Worm (Caenorhabditis elegans) whole organism, L1 larva: Measurements from ENCODE around the gene eor-2.
A peak's percentile ranks its signal among the peaks of the same experiment; 100 is the strongest.

Experiments
- C04F5.9 ChIP-seq: sonication (generic microtip); optimal IDR thresholded peaks from 2 replicates; lab custom pipeline; 2016; ENCODE audit warnings: missing genetic modification characterization, missing compliant biosample characterization
- C34B4.2 ChIP-seq: sonication (generic microtip); optimal IDR thresholded peaks from 2 replicates; lab custom pipeline; 2017; ENCODE audit warnings: mild to moderate bottlenecking, missing genetic modification characterization, missing compliant biosample characterization
- F16B12.6 ChIP-seq: fragments of 150-350 bp; optimal IDR thresholded peaks from 2 replicates; lab custom pipeline; 2014; ENCODE audit warnings: missing biosample characterization, missing genetic modification characterization
- Y116A8C.19 ChIP-seq: sonication (generic microtip); optimal IDR thresholded peaks from 2 replicates; lab custom pipeline; 2016; ENCODE audit warnings: missing compliant biosample characterization, missing genetic modification characterization, borderline replicate concordance
- aha-1 ChIP-seq: fragments of 150-350 bp; optimal IDR thresholded peaks from 2 replicates; lab custom pipeline; 2014; ENCODE audit warnings: missing biosample characterization, missing genetic modification characterization
- aly-2 ChIP-seq: fragments of 150-350 bp; optimal IDR thresholded peaks from 2 replicates; lab custom pipeline; 2014; ENCODE audit warnings: missing biosample characterization, missing genetic modification characterization
- ama-1 ChIP-seq: fragments of 150-350 bp; optimal IDR thresholded peaks from 2 replicates; lab custom pipeline; 2014
- ceh-63 ChIP-seq: fragments of 200-800 bp; sonication (Bioruptor generic); optimal IDR thresholded peaks from 2 replicates; lab custom pipeline; 2018; ENCODE audit warnings: mild to moderate bottlenecking, missing genetic modification characterization, missing compliant biosample characterization
- ceh-82 ChIP-seq, 3 experiments: fragments of 150-350 bp in 1 of 3; sonication (generic microtip) in 2 of 3; optimal IDR thresholded peaks; 2 replicates each; lab custom pipeline; 2014 to 2017; ENCODE audit warnings: missing biosample characterization in 3 of 3, missing genetic modification characterization in 3 of 3
- ceh-90 ChIP-seq: sonication (generic microtip); optimal IDR thresholded peaks from 2 replicates; lab custom pipeline; 2016; ENCODE audit warnings: missing genetic modification characterization, missing compliant biosample characterization
- dpl-1 ChIP-seq, 3 experiments: fragments of 150-350 bp in 2 of 3; sonication (generic microtip) in 1 of 3; optimal IDR thresholded peaks; 2 replicates each; lab custom pipeline; 2014 to 2017; ENCODE audit warnings: missing biosample characterization in 3 of 3, missing genetic modification characterization in 3 of 3, missing genetic modification reagents in 3 of 3
- efl-1 ChIP-seq, 4 experiments: fragments of 150-350 bp; optimal IDR thresholded peaks in 3 of 4; peaks in 1 of 4; 1 replicate in 1 of 4; 2 replicates in 3 of 4; lab custom pipeline; 2014; ENCODE audit warnings: missing biosample characterization in 2 of 4, missing genetic modification characterization in 2 of 4, missing genetic modification reagents in 2 of 4
- elt-3 ChIP-seq, 6 experiments: fragments of 150-350 bp in 1 of 6; sonication (generic microtip); optimal IDR thresholded peaks; 2 replicates each; lab custom pipeline; 2017 to 2018; ENCODE audit warnings: missing biosample characterization in 6 of 6, missing genetic modification characterization in 6 of 6, inconsistent platforms in 1 of 6
- ets-5 ChIP-seq: fragments of 200-800 bp; sonication (Bioruptor generic); IDR thresholded peaks from 2 replicates; pipeline ENCODE4 v1.3.6; 2022; ENCODE audit warnings: missing genetic modification characterization, missing compliant biosample characterization
- fkh-10 ChIP-seq: sonication (generic microtip); optimal IDR thresholded peaks from 2 replicates; lab custom pipeline; 2017; ENCODE audit warnings: missing biosample characterization, missing genetic modification reagents, missing genetic modification characterization
- fos-1 ChIP-seq: fragments of 150-350 bp; optimal IDR thresholded peaks from 2 replicates; lab custom pipeline; 2014; ENCODE audit warnings: missing biosample characterization, missing genetic modification characterization
- grh-1 ChIP-seq: fragments of 200-800 bp; sonication (Bioruptor generic); IDR thresholded peaks from 2 replicates; pipeline ENCODE4 v1.3.6; 2022; ENCODE audit warnings: missing genetic modification reagents, missing genetic modification characterization, missing compliant biosample characterization
- hlh-17 ChIP-seq: fragments of 200-800 bp; sonication (Bioruptor generic); optimal IDR thresholded peaks from 2 replicates; lab custom pipeline; 2018; ENCODE audit warnings: missing genetic modification characterization, mild to moderate bottlenecking, missing compliant biosample characterization, moderate library complexity, borderline replicate concordance
- irx-1 ChIP-seq: sonication (generic microtip); optimal IDR thresholded peaks from 2 replicates; lab custom pipeline; 2016; ENCODE audit warnings: missing genetic modification characterization, missing compliant biosample characterization
- lin-15B ChIP-seq: fragments of 150-350 bp; sonication (generic microtip); optimal IDR thresholded peaks from 3 replicates; lab custom pipeline; 2014; ENCODE audit warnings: missing biosample characterization, missing genetic modification characterization
- lir-3 ChIP-seq: sonication (generic microtip); optimal IDR thresholded peaks from 2 replicates; lab custom pipeline; 2016; ENCODE audit warnings: mild to moderate bottlenecking, missing genetic modification characterization, moderate library complexity, missing compliant biosample characterization; ENCODE audit not compliant: poor library complexity
- lsy-2 ChIP-seq, 2 experiments: fragments of 150-350 bp; optimal IDR thresholded peaks; 2 replicates each; lab custom pipeline; 2014; ENCODE audit warnings: missing biosample characterization in 2 of 2, missing genetic modification characterization in 2 of 2
- mdl-1 ChIP-seq, 2 experiments: fragments of 150-350 bp; optimal IDR thresholded peaks; 2 replicates each; lab custom pipeline; 2014 to 2017; ENCODE audit warnings: missing biosample characterization in 2 of 2, missing genetic modification characterization in 2 of 2, inconsistent platforms in 1 of 2
- mep-1 ChIP-seq: fragments of 150-350 bp; optimal IDR thresholded peaks from 2 replicates; lab custom pipeline; 2014; ENCODE audit warnings: missing biosample characterization, missing genetic modification characterization
- nhr-12 ChIP-seq: sonication (generic microtip); optimal IDR thresholded peaks from 2 replicates; lab custom pipeline; 2017; ENCODE audit warnings: missing biosample characterization, missing genetic modification characterization
- nhr-19 ChIP-seq: fragments of 200-800 bp; sonication (Bioruptor generic); conservative IDR thresholded peaks from 2 replicates; pipeline ENCODE4 v1.3.6; 2022; ENCODE audit warnings: missing genetic modification characterization, missing compliant biosample characterization
- nhr-20 ChIP-seq: sonication (generic microtip); optimal IDR thresholded peaks from 2 replicates; lab custom pipeline; 2016; ENCODE audit warnings: mild to moderate bottlenecking, missing genetic modification characterization, missing compliant biosample characterization
- nhr-237 ChIP-seq: fragments of 150-350 bp; optimal IDR thresholded peaks from 2 replicates; lab custom pipeline; 2014; ENCODE audit warnings: missing biosample characterization, missing genetic modification characterization
- nhr-47 ChIP-seq: sonication (generic microtip); optimal IDR thresholded peaks from 2 replicates; lab custom pipeline; 2016; ENCODE audit warnings: mild to moderate bottlenecking, missing genetic modification characterization, moderate library complexity, missing compliant biosample characterization
- nhr-71 ChIP-seq: sonication (generic microtip); optimal IDR thresholded peaks from 2 replicates; lab custom pipeline; 2016; ENCODE audit warnings: mild to moderate bottlenecking, missing genetic modification characterization, moderate library complexity, missing compliant biosample characterization
- nhr-76 ChIP-seq: sonication (generic microtip); optimal IDR thresholded peaks from 2 replicates; lab custom pipeline; 2017; ENCODE audit warnings: missing biosample characterization, missing genetic modification characterization
- nhr-77 ChIP-seq: fragments of 150-350 bp; optimal IDR thresholded peaks from 2 replicates; lab custom pipeline; 2014; ENCODE audit warnings: missing biosample characterization, missing genetic modification characterization
- nhr-85 ChIP-seq: sonication (generic microtip); peaks from one replicate; lab custom pipeline; 2016; ENCODE audit warnings: missing genetic modification characterization, inconsistent platforms, missing compliant biosample characterization
- nhr-90 ChIP-seq: sonication (generic microtip); optimal IDR thresholded peaks from 2 replicates; lab custom pipeline; 2016; ENCODE audit warnings: mild to moderate bottlenecking, missing genetic modification characterization, missing compliant biosample characterization; ENCODE audit not compliant: poor library complexity
- pqm-1 ChIP-seq: sonication (generic microtip); optimal IDR thresholded peaks from 3 replicates; lab custom pipeline; 2017; ENCODE audit warnings: missing biosample characterization, missing genetic modification characterization
- rnt-1 ChIP-seq: sonication (generic microtip); optimal IDR thresholded peaks from 2 replicates; lab custom pipeline; 2016; ENCODE audit warnings: mild to moderate bottlenecking, missing genetic modification characterization, moderate library complexity, missing compliant biosample characterization
- skn-1 ChIP-seq: fragments of 150-350 bp; optimal IDR thresholded peaks from 2 replicates; lab custom pipeline; 2014; ENCODE audit warnings: missing biosample characterization, missing genetic modification characterization
- snpc-4 ChIP-seq: fragments of 150-350 bp; optimal IDR thresholded peaks from 2 replicates; lab custom pipeline; 2014; ENCODE audit warnings: missing biosample characterization, missing genetic modification characterization
- snu-23 ChIP-seq: sonication (generic microtip); optimal IDR thresholded peaks from 2 replicates; lab custom pipeline; 2016; ENCODE audit warnings: missing genetic modification characterization, missing compliant biosample characterization
- sox-4 ChIP-seq: sonication (generic microtip); optimal IDR thresholded peaks from 2 replicates; lab custom pipeline; 2016; ENCODE audit warnings: missing genetic modification characterization, missing compliant biosample characterization
- sptf-1 ChIP-seq: fragments of 150-350 bp; optimal IDR thresholded peaks from 2 replicates; lab custom pipeline; 2014; ENCODE audit warnings: missing biosample characterization, missing genetic modification characterization
- sup-37 ChIP-seq: fragments of 200-800 bp; sonication (Bioruptor generic); optimal IDR thresholded peaks from 2 replicates; lab custom pipeline; 2018; ENCODE audit warnings: mild to moderate bottlenecking, missing genetic modification characterization, missing compliant biosample characterization
- swsn-7 ChIP-seq: sonication (generic microtip); optimal IDR thresholded peaks from 2 replicates; lab custom pipeline; 2016; ENCODE audit warnings: missing genetic modification characterization, missing compliant biosample characterization
- tbx-2 ChIP-seq: sonication (generic microtip); optimal IDR thresholded peaks from 2 replicates; lab custom pipeline; 2016; ENCODE audit warnings: missing genetic modification characterization, missing compliant biosample characterization
- tlp-1 ChIP-seq: fragments of 150-350 bp; optimal IDR thresholded peaks from 2 replicates; lab custom pipeline; 2014; ENCODE audit warnings: missing biosample characterization, missing genetic modification characterization
- unc-30 ChIP-seq: sonication (generic microtip); optimal IDR thresholded peaks from 2 replicates; lab custom pipeline; 2017; ENCODE audit warnings: missing biosample characterization, missing genetic modification characterization
- vab-15 ChIP-seq: sonication (generic microtip); optimal IDR thresholded peaks from 2 replicates; lab custom pipeline; 2017; ENCODE audit warnings: missing genotype, mild to moderate bottlenecking, missing genetic modification characterization, missing compliant biosample characterization
- xbp-1 ChIP-seq: sonication (generic microtip); optimal IDR thresholded peaks from 2 replicates; lab custom pipeline; 2016; ENCODE audit warnings: missing genetic modification characterization, missing compliant biosample characterization
- zag-1 ChIP-seq: fragments of 150-350 bp; optimal IDR thresholded peaks from 2 replicates; lab custom pipeline; 2014; ENCODE audit warnings: missing biosample characterization, missing genetic modification characterization
- zip-4 ChIP-seq: fragments of 200-800 bp; sonication (Bioruptor generic); optimal IDR thresholded peaks from 2 replicates; lab custom pipeline; 2018; ENCODE audit warnings: mild to moderate bottlenecking, missing genetic modification characterization, moderate library complexity, missing compliant biosample characterization
- ztf-11 ChIP-seq, 2 experiments: sonication (generic microtip); optimal IDR thresholded peaks; 2 replicates each; lab custom pipeline; 2016 to 2017; ENCODE audit warnings: missing genetic modification characterization in 2 of 2, missing biosample characterization in 1 of 2, missing compliant biosample characterization in 1 of 2

The eor-2 gene

ce11 chrX:14560297-14560680, 42.5 kb upstream of the eor-2 start (continued):
- TF ChIP-seq hlh-17 (GFP tag; lab: Kevin White, UChicago) (no peak), aly-2 (no peak), skn-1 (peak; percentile 35), mdl-1 (tag; optimal IDR thresholded peaks at IDR 0.05; lab: Kevin White, UChicago) (peak; percentile 27 to 92), ceh-63 (no peak), Y116A8C.19 (tag; lab: Kevin White, UChicago) (no peak), tbx-2 (tag; lab: Kevin White, UChicago) (peak; percentile 95), swsn-7 (tag; lab: Kevin White, UChicago) (peak; percentile 85), nhr-237 (tag; lab: Kevin White, UChicago) (peak; percentile 87), pqm-1 (tag; lab: Kevin White, UChicago) (no peak), sox-4 (tag; lab: Kevin White, UChicago) (peak; percentile 57), nhr-71 (tag; lab: Kevin White, UChicago) (peak; percentile 99), nhr-76 (tag; lab: Kevin White, UChicago) (no peak), sptf-1 (tag; lab: Kevin White, UChicago) (no peak), nhr-19 (GFP tag; lab: Robert Waterston, UW) (peak; percentile 86), ceh-82 (tag; optimal IDR thresholded peaks at IDR 0.05; lab: Kevin White, UChicago) (peak; percentile 55 to 78 (median 68)), snu-23 (GFP tag; lab: Kevin White, UChicago) (peak; percentile 88), dpl-1 (GFP tag; optimal IDR thresholded peaks at IDR 0.05; lab: Kevin White, UChicago) (peak; percentile 28 to 40 (median 36)), ceh-90 (tag; lab: Kevin White, UChicago) (no peak), nhr-20 (tag; lab: Kevin White, UChicago) (peak; percentile 98), C04F5.9 (tag; lab: Kevin White, UChicago) (no peak), fkh-10 (GFP tag; lab: Kevin White, UChicago) (peak; percentile 84), sup-37 (peak; percentile 49), zip-4 (GFP tag; lab: Kevin White, UChicago) (peak; percentile 41), mep-1 (tag; lab: Kevin White, UChicago) (peak; percentile 86), tlp-1 (no peak), grh-1 (peak; percentile 66), zag-1 (no peak), nhr-12 (tag; lab: Kevin White, UChicago) (no peak), ama-1 (peak; percentile 40), elt-3 (tag; optimal IDR thresholded peaks at IDR 0.05; lab: Kevin White, UChicago) (peak in 4 of 6 experiments; percentile 55 to 88 (median 85))

ce11 chrX:14561416-14561973, 41.3 kb upstream of the eor-2 start:
- TF ChIP-seq snpc-4 (no peak), ama-1 (no peak), nhr-47 (tag; lab: Kevin White, UChicago) (peak; percentile 76), sup-37 (no peak), efl-1 (optimal IDR thresholded peaks at IDR 0.05; lab: Kevin White, UChicago) (peak in 1 of 2 experiments; percentile 22), efl-1 (GFP tag; optimal IDR thresholded peaks at IDR 0.05 in 1 of 2; lab: Kevin White, UChicago) (no peak), unc-30 (no peak), C04F5.9 (tag; lab: Kevin White, UChicago) (no peak), nhr-77 (tag; lab: Kevin White, UChicago) (peak; percentile 57), nhr-90 (tag; lab: Kevin White, UChicago) (peak; percentile 22), rnt-1 (tag; lab: Kevin White, UChicago) (peak; percentile 84), mep-1 (tag; lab: Kevin White, UChicago) (peak; percentile 44), xbp-1 (tag; lab: Kevin White, UChicago) (peak; percentile 41), ets-5 (GFP tag; lab: Robert Waterston, UW) (no peak), ztf-11 (tag; optimal IDR thresholded peaks at IDR 0.05; lab: Kevin White, UChicago) (no peak), lir-3 (peak; percentile 15), aha-1 (tag; lab: Kevin White, UChicago) (no peak), lsy-2 (tag; optimal IDR thresholded peaks at IDR 0.05; lab: Kevin White, UChicago) (peak; percentile 23 to 75), vab-15 (tag; lab: Kevin White, UChicago) (no peak), irx-1 (tag; lab: Kevin White, UChicago) (peak; percentile 7), C34B4.2 (no peak), lin-15B (tag; lab: Kevin White, UChicago) (no peak), F16B12.6 (tag; lab: Kevin White, UChicago) (no peak), ceh-63 (no peak), sptf-1 (tag; lab: Kevin White, UChicago) (no peak), nhr-85 (tag; lab: Kevin White, UChicago) (peak; percentile 87), tbx-2 (tag; lab: Kevin White, UChicago) (peak; percentile 85), fkh-10 (GFP tag; lab: Kevin White, UChicago) (peak; percentile 93), nhr-12 (tag; lab: Kevin White, UChicago) (no peak), tlp-1 (no peak), fos-1 (tag; lab: Kevin White, UChicago) (peak; percentile 45)
